Fruit fly (Drosophila melanogaster): ENCODE results near the gene CG12061.

dm6 chrX:23013208-23013607, 22.7 kb upstream of the CG12061 start, which contains the start of the genes Rab21 and Coa7:
- TF ChIP-seq CG8478 (optimal IDR thresholded peaks at IDR 0.05) (no peak), Taf1 (GFP tag; IDR thresholded peaks at IDR 0.05) (no peak), CG13775 (GFP tag; optimal IDR thresholded peaks at IDR 0.05) (no peak), h (optimal IDR thresholded peaks at IDR 0.05) (no peak)
